6 worm cellular contexts compared by ENCODE assay signal in genomic region chrV:5086919-5087404, ce11.
TF ChIP-seq lines count a peak whose summit lies in the region.

Gene Y58A7A.5 (minus strand): TSS chrV:5086969.

TF ChIP-seq in whole organism, L1 larva, 84 proteins besides CTCF, POLR2A, EP300 and RAD21 (continues in another document):
- TF ChIP-seq ets-5 (GFP tag; IDR thresholded peaks at IDR 0.05; lab: Robert Waterston, UW) (no peak), egl-27 (tag; optimal IDR thresholded peaks at IDR 0.05; lab: Kevin White, UChicago) (no peak), skn-1 (tag; optimal IDR thresholded peaks at IDR 0.05; lab: Kevin White, UChicago) (peak; percentile 87), swsn-7 (tag; optimal IDR thresholded peaks at IDR 0.05; lab: Kevin White, UChicago) (no peak), grh-1 (GFP tag; IDR thresholded peaks at IDR 0.05; lab: Robert Waterston, UW) (no peak), mep-1 (tag; optimal IDR thresholded peaks at IDR 0.05; lab: Kevin White, UChicago) (peak; percentile 13), tlp-1 (tag; optimal IDR thresholded peaks at IDR 0.05; lab: Kevin White, UChicago) (no peak), lsy-2 (tag; optimal IDR thresholded peaks at IDR 0.05; lab: Kevin White, UChicago) (peak in 1 of 2 experiments; percentile 58), fkh-10 (GFP tag; optimal IDR thresholded peaks at IDR 0.05; lab: Kevin White, UChicago) (no peak), unc-86 (tag; optimal IDR thresholded peaks at IDR 0.05; lab: Kevin White, UChicago) (peak; percentile 4), lin-39 (tag; optimal IDR thresholded peaks at IDR 0.05; lab: Kevin White, UChicago) (no peak), dsc-1 (tag; optimal IDR thresholded peaks at IDR 0.05; lab: Kevin White, UChicago) (peak; percentile 59), nhr-19 (GFP tag; conservative IDR thresholded peaks at IDR 0.05; lab: Robert Waterston, UW) (peak; percentile 85), snu-23 (GFP tag; optimal IDR thresholded peaks at IDR 0.05; lab: Kevin White, UChicago) (no peak), tbx-2 (tag; optimal IDR thresholded peaks at IDR 0.05; lab: Kevin White, UChicago) (peak; percentile 20), fos-1 (tag; optimal IDR thresholded peaks at IDR 0.05; lab: Kevin White, UChicago) (no peak)

TF ChIP-seq in whole organism, L2 larva, 48 proteins besides CTCF, POLR2A, EP300 and RAD21:
- TF ChIP-seq nhr-23 (tag; optimal IDR thresholded peaks at IDR 0.05; lab: Kevin White, UChicago) (no peak), fos-1 (tag; optimal IDR thresholded peaks at IDR 0.05; lab: Kevin White, UChicago) (peak; percentile 10), unc-55 (GFP tag; optimal IDR thresholded peaks at IDR 0.05; lab: Kevin White, UChicago) (peak; percentile 57), sem-4 (tag; optimal IDR thresholded peaks at IDR 0.05; lab: Kevin White, UChicago) (peak; percentile 10), lsy-2 (tag; optimal IDR thresholded peaks at IDR 0.05; lab: Kevin White, UChicago) (peak in 1 of 2 experiments; percentile 45), Y55F3AM.14 (GFP tag; optimal IDR thresholded peaks at IDR 0.05; lab: Kevin White, UChicago) (no peak), C34F6.9 (tag; optimal IDR thresholded peaks at IDR 0.05; lab: Kevin White, UChicago) (peak; percentile 25), nhr-129 (tag; optimal IDR thresholded peaks at IDR 0.05; lab: Kevin White, UChicago) (peak; percentile 97), sma-9 (GFP tag; optimal IDR thresholded peaks at IDR 0.05; lab: Kevin White, UChicago) (peak; percentile 82), sma-9 (tag; optimal IDR thresholded peaks at IDR 0.05; lab: Kevin White, UChicago) (no peak)

TF ChIP-seq in whole organism, L3 larva, 47 proteins besides CTCF, POLR2A, EP300 and RAD21 (continues in another document):
- TF ChIP-seq hmg-11 (tag; optimal IDR thresholded peaks at IDR 0.05; lab: Kevin White, UChicago) (no peak), nhr-28 (tag; optimal IDR thresholded peaks at IDR 0.05; lab: Kevin White, UChicago) (no peak), ama-1 (optimal IDR thresholded peaks at IDR 0.05; lab: Kevin White, UChicago) (no peak), pha-4 (tag; optimal IDR thresholded peaks at IDR 0.05; lab: Kevin White, UChicago) (peak; percentile 28), nhr-67 (tag; optimal IDR thresholded peaks at IDR 0.05; lab: Kevin White, UChicago) (no peak), ZK546.5 (tag; optimal IDR thresholded peaks at IDR 0.05; lab: Kevin White, UChicago) (no peak), fos-1 (tag; optimal IDR thresholded peaks at IDR 0.05; lab: Kevin White, UChicago) (no peak), elt-3 (tag; optimal IDR thresholded peaks at IDR 0.05; lab: Kevin White, UChicago) (no peak), lin-39 (tag; optimal IDR thresholded peaks at IDR 0.05; lab: Kevin White, UChicago) (peak; percentile 26), nhr-237 (tag; optimal IDR thresholded peaks at IDR 0.05; lab: Kevin White, UChicago) (no peak), nhr-43 (tag; optimal IDR thresholded peaks at IDR 0.05; lab: Kevin White, UChicago; ENCODE audit: poor library complexity, severe bottlenecking) (no peak), ztf-4 (tag; optimal IDR thresholded peaks at IDR 0.05; lab: Kevin White, UChicago) (no peak), nfya-1 (tag; optimal IDR thresholded peaks at IDR 0.05; lab: Kevin White, UChicago; ENCODE audit: insufficient read depth) (peak; percentile 22), lin-15B (tag; optimal IDR thresholded peaks at IDR 0.05; lab: Kevin White, UChicago) (no peak), egl-27 (tag; optimal IDR thresholded peaks at IDR 0.05; lab: Kevin White, UChicago) (no peak), jun-1 (tag; optimal IDR thresholded peaks at IDR 0.05; lab: Kevin White, UChicago) (no peak), elt-1 (tag; optimal IDR thresholded peaks at IDR 0.05; lab: Kevin White, UChicago) (no peak), pqm-1 (tag; optimal IDR thresholded peaks at IDR 0.05; lab: Kevin White, UChicago) (no peak)

TF ChIP-seq in whole organism, L4 larva, 104 proteins besides CTCF, POLR2A, EP300 and RAD21 (continues in another document):
- TF ChIP-seq hlh-11 (tag; optimal IDR thresholded peaks at IDR 0.05; lab: Kevin White, UChicago) (peak; percentile 40), lsy-2 (tag; optimal IDR thresholded peaks at IDR 0.05; lab: Kevin White, UChicago) (peak in 1 of 2 experiments; percentile 59), nhr-6 (tag; optimal IDR thresholded peaks at IDR 0.05; lab: Kevin White, UChicago) (peak; percentile 60), dpl-1 (GFP tag; optimal IDR thresholded peaks at IDR 0.05; lab: Kevin White, UChicago) (peak; percentile 28), dve-1 (tag; optimal IDR thresholded peaks at IDR 0.05; lab: Kevin White, UChicago; ENCODE audit: insufficient read depth) (no peak), pqm-1 (tag; optimal IDR thresholded peaks at IDR 0.05; lab: Kevin White, UChicago) (peak; percentile 6), snpc-4 (tag; optimal IDR thresholded peaks at IDR 0.05; lab: Kevin White, UChicago) (no peak), nhr-28 (tag; optimal IDR thresholded peaks at IDR 0.05; lab: Kevin White, UChicago) (peak; percentile 64), daf-16 (GFP tag; optimal IDR thresholded peaks at IDR 0.05; lab: Kevin White, UChicago) (peak in 1 of 2 experiments; percentile 54), daf-16 (tag; optimal IDR thresholded peaks at IDR 0.05; lab: Kevin White, UChicago) (no peak), mep-1 (tag; optimal IDR thresholded peaks at IDR 0.05; lab: Kevin White, UChicago) (peak; percentile 35), zip-2 (tag; optimal IDR thresholded peaks at IDR 0.05; lab: Kevin White, UChicago) (peak; percentile 98), T20F7.1 (GFP tag; optimal IDR thresholded peaks at IDR 0.05; lab: Kevin White, UChicago) (peak; percentile 49), hif-1 (tag; optimal IDR thresholded peaks at IDR 0.05; lab: Kevin White, UChicago) (peak in 1 of 2 experiments; percentile 39), dmd-6 (GFP tag; IDR thresholded peaks at IDR 0.05; lab: Robert Waterston, UW) (peak; percentile 57; the same call in 1 of the 2 replicates), ctbp-1 (GFP tag; IDR thresholded peaks at IDR 0.05; lab: Robert Waterston, UW) (no peak)

TF ChIP-seq in whole organism, mixed stage, embryonic, 35 proteins besides CTCF, POLR2A, EP300 and RAD21:
- TF ChIP-seq mep-1 (tag; optimal IDR thresholded peaks at IDR 0.05; lab: Kevin White, UChicago): no peak
- no peak for TF ChIP-seq sptf-1 (tag; optimal IDR thresholded peaks at IDR 0.05; lab: Kevin White, UChicago)
- TF ChIP-seq hlh-1 (tag; optimal IDR thresholded peaks at IDR 0.05; lab: Kevin White, UChicago): no peak
- TF ChIP-seq ces-1 (GFP tag; optimal IDR thresholded peaks at IDR 0.05; lab: Kevin White, UChicago): no peak
- no peak for TF ChIP-seq pha-4 (tag; optimal IDR thresholded peaks at IDR 0.05; lab: Kevin White, UChicago)
- TF ChIP-seq zip-8 (tag; optimal IDR thresholded peaks at IDR 0.05; lab: Kevin White, UChicago): peak; percentile 15
- no peak for TF ChIP-seq lin-13 (tag; optimal IDR thresholded peaks at IDR 0.05; lab: Kevin White, UChicago)
- TF ChIP-seq ham-2 (GFP tag; optimal IDR thresholded peaks at IDR 0.05; lab: Kevin White, UChicago): no peak

TF ChIP-seq in whole organism, young adult, 124 proteins besides CTCF, POLR2A, EP300 and RAD21:
- peak; percentile 9 for TF ChIP-seq nhr-80 (tag; optimal IDR thresholded peaks at IDR 0.05; lab: Kevin White, UChicago)
- TF ChIP-seq attf-5 (GFP tag; optimal IDR thresholded peaks at IDR 0.05; lab: Kevin White, UChicago): peak; percentile 16
- TF ChIP-seq sptf-2 (GFP tag; optimal IDR thresholded peaks at IDR 0.05; lab: Kevin White, UChicago): no peak
- peak; percentile 94 for TF ChIP-seq cebp-1 (GFP tag; IDR thresholded peaks at IDR 0.05; lab: Robert Waterston, UW)
- TF ChIP-seq cebp-1 (tag; optimal IDR thresholded peaks at IDR 0.05; lab: Kevin White, UChicago): peak; percentile 99
- no peak for TF ChIP-seq mel-28 (tag; optimal IDR thresholded peaks at IDR 0.05; lab: Kevin White, UChicago; ENCODE audit: borderline replicate concordance)
